Worm (Caenorhabditis elegans) whole organism, L3 larva: ENCODE results near the gene pqn-68.

Experiments used
- aly-2 ChIP-seq: fragments of 150-350 bp; optimal IDR thresholded peaks from 2 replicates; lab custom pipeline; 2014; ENCODE audit warnings: missing biosample characterization, missing genetic modification characterization
- ceh-16 ChIP-seq: sonication (generic microtip); optimal IDR thresholded peaks from 2 replicates; lab custom pipeline; 2017; ENCODE audit warnings: missing biosample characterization, missing genetic modification characterization
- mdl-1 ChIP-seq: fragments of 150-350 bp; optimal IDR thresholded peaks from 2 replicates; lab custom pipeline; 2014; ENCODE audit warnings: missing biosample characterization, missing genetic modification characterization
- nfya-1 ChIP-seq: sonication (generic microtip); optimal IDR thresholded peaks from 2 replicates; lab custom pipeline; 2017; ENCODE audit warnings: missing genetic modification characterization, mild to moderate bottlenecking, missing compliant biosample characterization, antibody characterized with exemption, moderate library complexity; ENCODE audit not compliant: insufficient read depth
- nhr-11 ChIP-seq: fragments of 150-350 bp; optimal IDR thresholded peaks from 2 replicates; lab custom pipeline; 2014; ENCODE audit warnings: missing biosample characterization, missing genetic modification characterization
- nhr-28 ChIP-seq: fragments of 150-350 bp; optimal IDR thresholded peaks from 2 replicates; lab custom pipeline; 2014; ENCODE audit warnings: missing biosample characterization, missing genetic modification characterization
- pha-4 ChIP-seq: fragments of 150-350 bp; optimal IDR thresholded peaks from 2 replicates; lab custom pipeline; 2014; ENCODE audit warnings: missing biosample characterization, missing genetic modification reagents, missing genetic modification characterization
- unc-62 ChIP-seq: fragments of 150-350 bp; sonication (generic microtip); optimal IDR thresholded peaks from 4 replicates; lab custom pipeline; 2014; ENCODE audit warnings: missing biosample characterization, missing genetic modification reagents, missing genetic modification characterization

DNA sequence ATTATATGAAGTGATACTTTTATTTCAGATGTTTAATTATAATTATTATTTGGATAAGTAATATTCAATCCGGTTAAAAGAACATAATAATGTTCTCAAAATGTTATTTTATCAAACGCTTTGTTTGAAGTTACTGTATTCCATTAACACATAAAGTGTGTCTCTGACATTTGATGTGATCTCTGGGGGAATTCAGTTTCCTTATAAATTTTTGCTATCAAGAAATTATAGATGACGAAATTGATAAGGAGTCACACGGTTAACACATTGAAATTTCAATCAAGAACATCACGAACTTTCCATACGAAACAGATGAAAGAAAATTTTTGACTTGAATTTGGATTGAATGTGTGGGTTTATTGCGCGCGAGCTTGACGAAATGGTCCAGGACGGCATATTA lies 30.8 kb upstream of the pqn-68 start:
- TF ChIP-seq nfya-1 (no peak), nhr-28 (tag; lab: Kevin White, UChicago) (no peak), nhr-11 (tag; lab: Kevin White, UChicago) (no peak), pha-4 (tag; lab: Kevin White, UChicago) (peak; percentile 68), aly-2 (tag; lab: Kevin White, UChicago) (no peak), mdl-1 (tag; lab: Kevin White, UChicago) (no peak), unc-62 (GFP tag; lab: Kevin White, UChicago) (no peak), ceh-16 (tag; lab: Kevin White, UChicago) (no peak)
